Worm (Caenorhabditis elegans) whole organism, L3 larva: ENCODE data around the gene lys-7.

Experiments
- ZK546.5 ChIP-seq: sonication (generic microtip); optimal IDR thresholded peaks from 2 replicates; lab custom pipeline; 2017; ENCODE audit warnings: missing biosample characterization, missing genetic modification characterization
- ceh-16 ChIP-seq: sonication (generic microtip); optimal IDR thresholded peaks from 2 replicates; lab custom pipeline; 2017; ENCODE audit warnings: missing biosample characterization, missing genetic modification characterization
- ceh-28 ChIP-seq: fragments of 150-350 bp; optimal IDR thresholded peaks from 2 replicates; lab custom pipeline; 2014; ENCODE audit warnings: missing biosample characterization, missing genetic modification reagents, missing genetic modification characterization
- ceh-82 ChIP-seq: fragments of 150-350 bp; optimal IDR thresholded peaks from 2 replicates; lab custom pipeline; 2014; ENCODE audit warnings: missing biosample characterization, missing genetic modification characterization
- ceh-9 ChIP-seq: sonication (generic microtip); optimal IDR thresholded peaks from 2 replicates; lab custom pipeline; 2018; ENCODE audit warnings: missing biosample characterization, missing genetic modification characterization
- daf-12 ChIP-seq: fragments of 150-350 bp; optimal IDR thresholded peaks from 2 replicates; lab custom pipeline; 2014; ENCODE audit warnings: missing biosample characterization, missing genetic modification reagents, missing genetic modification characterization
- elt-1 ChIP-seq: fragments of 150-350 bp; optimal IDR thresholded peaks from 2 replicates; lab custom pipeline; 2014; ENCODE audit warnings: missing biosample characterization, missing genetic modification characterization
- elt-2 ChIP-seq: sonication (generic microtip); optimal IDR thresholded peaks from 2 replicates; lab custom pipeline; 2016; ENCODE audit warnings: missing genetic modification reagents, mild to moderate bottlenecking, missing genetic modification characterization, missing compliant biosample characterization
- elt-3 ChIP-seq, 3 experiments: fragments of 150-350 bp in 1 of 3; sonication (generic microtip) in 2 of 3; optimal IDR thresholded peaks; 2 replicates in 2 of 3; 4 replicates in 1 of 3; lab custom pipeline; 2014 to 2017; ENCODE audit warnings: missing biosample characterization in 3 of 3, missing genetic modification characterization in 3 of 3
- fkh-10 ChIP-seq: sonication (generic microtip); optimal IDR thresholded peaks from 2 replicates; lab custom pipeline; 2017; ENCODE audit warnings: missing biosample characterization, missing genetic modification reagents, missing genetic modification characterization
- fos-1 ChIP-seq: fragments of 150-350 bp; optimal IDR thresholded peaks from 2 replicates; lab custom pipeline; 2014; ENCODE audit warnings: missing biosample characterization, missing genetic modification characterization
- hmg-11 ChIP-seq: sonication (generic microtip); optimal IDR thresholded peaks from 2 replicates; lab custom pipeline; 2016; ENCODE audit warnings: missing genetic modification characterization, missing compliant biosample characterization
- lin-39 ChIP-seq: fragments of 150-350 bp; optimal IDR thresholded peaks from 2 replicates; lab custom pipeline; 2018; ENCODE audit warnings: missing biosample characterization, missing genetic modification reagents, missing genetic modification characterization
- lsy-12 ChIP-seq: sonication (generic microtip); optimal IDR thresholded peaks from 2 replicates; lab custom pipeline; 2016; ENCODE audit warnings: mild to moderate bottlenecking, missing genetic modification characterization, missing compliant biosample characterization
- mdl-1 ChIP-seq: fragments of 150-350 bp; optimal IDR thresholded peaks from 2 replicates; lab custom pipeline; 2014; ENCODE audit warnings: missing biosample characterization, missing genetic modification characterization
- mml-1 ChIP-seq: fragments of 150-350 bp; sonication (generic microtip); optimal IDR thresholded peaks from 3 replicates; lab custom pipeline; 2014; ENCODE audit warnings: missing biosample characterization, missing genetic modification characterization
- nfya-1 ChIP-seq: sonication (generic microtip); optimal IDR thresholded peaks from 2 replicates; lab custom pipeline; 2017; ENCODE audit warnings: missing genetic modification characterization, mild to moderate bottlenecking, missing compliant biosample characterization, antibody characterized with exemption, moderate library complexity; ENCODE audit not compliant: insufficient read depth
- nhr-12 ChIP-seq: fragments of 150-350 bp; optimal IDR thresholded peaks from 2 replicates; lab custom pipeline; 2014; ENCODE audit warnings: missing biosample characterization, missing genetic modification characterization
- nhr-25 ChIP-seq: sonication (generic microtip); optimal IDR thresholded peaks from 2 replicates; lab custom pipeline; 2017; ENCODE audit warnings: missing biosample characterization, missing genetic modification characterization
- nhr-28 ChIP-seq: fragments of 150-350 bp; optimal IDR thresholded peaks from 2 replicates; lab custom pipeline; 2014; ENCODE audit warnings: missing biosample characterization, missing genetic modification characterization
- nhr-43 ChIP-seq: sonication (generic microtip); optimal IDR thresholded peaks from 2 replicates; lab custom pipeline; 2016; ENCODE audit warnings: mild to moderate bottlenecking, missing genetic modification characterization, missing compliant biosample characterization; ENCODE audit not compliant: poor library complexity, severe bottlenecking
- nhr-67 ChIP-seq: fragments of 150-350 bp; optimal IDR thresholded peaks from 2 replicates; lab custom pipeline; 2014; ENCODE audit warnings: missing biosample characterization, missing genetic modification characterization
- nhr-76 ChIP-seq: fragments of 150-350 bp; sonication (generic microtip); optimal IDR thresholded peaks from 5 replicates; lab custom pipeline; 2014; ENCODE audit warnings: missing biosample characterization, missing genetic modification characterization
- nhr-77 ChIP-seq: fragments of 150-350 bp; optimal IDR thresholded peaks from 2 replicates; lab custom pipeline; 2014; ENCODE audit warnings: missing biosample characterization, missing genetic modification characterization
- pha-4 ChIP-seq: fragments of 150-350 bp; optimal IDR thresholded peaks from 2 replicates; lab custom pipeline; 2014; ENCODE audit warnings: missing biosample characterization, missing genetic modification reagents, missing genetic modification characterization
- pqm-1 ChIP-seq: fragments of 150-350 bp; optimal IDR thresholded peaks from 2 replicates; lab custom pipeline; 2017; ENCODE audit warnings: missing biosample characterization, missing genetic modification characterization, inconsistent platforms
- sea-2 ChIP-seq: fragments of 150-350 bp; sonication (generic microtip); optimal IDR thresholded peaks from 4 replicates; lab custom pipeline; 2014; ENCODE audit warnings: missing biosample characterization, missing genetic modification reagents, missing genetic modification characterization
- skn-1 ChIP-seq: fragments of 150-350 bp; optimal IDR thresholded peaks from 2 replicates; lab custom pipeline; 2014; ENCODE audit warnings: missing biosample characterization, missing genetic modification characterization
- snpc-4 ChIP-seq: fragments of 150-350 bp; optimal IDR thresholded peaks from 2 replicates; lab custom pipeline; 2014; ENCODE audit warnings: missing biosample characterization, missing genetic modification characterization
- unc-39 ChIP-seq: sonication (generic microtip); optimal IDR thresholded peaks from 4 replicates; lab custom pipeline; 2017; ENCODE audit warnings: missing biosample characterization, missing genetic modification characterization
- unc-62 ChIP-seq: fragments of 150-350 bp; sonication (generic microtip); optimal IDR thresholded peaks from 4 replicates; lab custom pipeline; 2014; ENCODE audit warnings: missing biosample characterization, missing genetic modification reagents, missing genetic modification characterization
- zag-1 ChIP-seq: fragments of 150-350 bp; optimal IDR thresholded peaks from 2 replicates; lab custom pipeline; 2014; ENCODE audit warnings: missing biosample characterization, missing genetic modification characterization
- ztf-11 ChIP-seq: fragments of 150-350 bp; optimal IDR thresholded peaks from 2 replicates; lab custom pipeline; 2014; ENCODE audit warnings: missing biosample characterization, missing genetic modification characterization

Gene lys-7

DNA sequence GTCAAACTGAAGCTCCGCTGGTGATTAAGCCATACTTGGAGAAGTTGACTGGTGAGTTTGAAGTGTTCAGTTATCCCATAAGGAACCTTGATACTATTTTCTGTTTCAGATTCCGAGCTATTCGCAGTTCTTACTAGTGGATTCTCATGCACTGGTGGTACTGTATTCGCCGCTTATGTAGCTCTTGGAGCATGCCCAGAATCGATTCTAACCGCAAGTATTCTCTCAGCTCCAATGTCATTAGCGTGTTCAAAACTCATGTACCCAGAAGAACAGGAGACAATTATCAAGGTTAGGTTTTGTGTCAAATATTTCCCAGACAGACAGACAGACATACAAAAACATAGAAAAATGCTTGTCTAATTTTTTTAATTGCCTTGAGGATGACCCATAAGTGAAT is 17.5 kb downstream of the lys-7 start:
- TF ChIP-seq nfya-1 (tag; lab: Kevin White, UChicago): no peak
- TF ChIP-seq mml-1: no peak

DNA sequence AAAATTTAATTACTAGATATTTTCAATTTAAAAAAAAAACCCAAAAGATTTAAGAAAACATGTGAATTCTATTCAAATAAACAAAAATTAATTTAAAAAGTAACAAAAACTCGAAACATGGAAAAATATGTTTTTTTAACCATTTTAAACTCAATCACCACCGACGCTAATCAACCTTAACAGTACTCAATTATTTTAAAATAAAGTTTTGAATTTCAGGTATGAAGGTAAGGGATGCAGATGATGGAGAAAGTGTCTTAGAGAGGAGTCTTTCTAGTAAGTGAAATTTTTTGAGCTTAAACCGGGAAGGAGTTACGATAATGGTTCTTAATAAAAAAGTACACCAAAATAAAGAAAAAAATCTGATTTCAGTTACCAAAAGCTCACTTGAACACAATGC is 18.9 kb downstream of the lys-7 start, which contains the start of gene slc-28.1:
Gene slc-28.1, plus strand, starts transcription at position 301 of the 400 bp plus-strand sequence.
- TF ChIP-seq nhr-77 (tag; lab: Kevin White, UChicago) (no peak), lsy-12 (tag; lab: Kevin White, UChicago) (no peak)

DNA sequence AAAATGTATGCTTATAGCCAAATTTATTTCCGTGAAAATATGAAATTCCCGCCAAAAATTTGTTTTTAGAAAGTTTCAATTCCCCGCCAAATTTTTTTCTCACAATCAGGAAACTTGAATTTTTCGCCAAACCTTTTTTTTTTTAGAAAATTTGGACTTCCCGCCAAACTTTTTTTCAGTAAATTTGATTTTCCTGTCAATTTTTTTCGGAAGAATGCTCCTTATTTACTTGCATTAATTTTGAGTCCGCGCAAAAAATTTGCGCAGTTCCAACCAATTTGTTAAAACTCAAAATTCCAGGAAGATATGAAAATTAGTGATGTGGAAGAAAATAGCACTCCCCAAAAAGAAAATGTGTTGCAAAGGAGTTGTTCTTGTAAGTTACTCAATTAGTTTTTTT is 22.5 kb downstream of the lys-7 start, which contains the start of gene slc-28.2:
Gene slc-28.2, plus strand, starts transcription at position 301 of the 400 bp plus-strand sequence.
- TF ChIP-seq ZK546.5 (tag; lab: Kevin White, UChicago): no peak
- TF ChIP-seq ceh-9 (tag; lab: Kevin White, UChicago): no peak
- no peak for TF ChIP-seq nhr-76
- no peak for TF ChIP-seq snpc-4 (tag; lab: Kevin White, UChicago)
- TF ChIP-seq hmg-11 (tag; lab: Kevin White, UChicago): no peak
- TF ChIP-seq zag-1 (tag; lab: Kevin White, UChicago): no peak
- no peak for TF ChIP-seq ztf-11
- no peak for TF ChIP-seq nhr-28 (tag; lab: Kevin White, UChicago)
- TF ChIP-seq unc-39 (tag; lab: Kevin White, UChicago): no peak
- TF ChIP-seq ceh-16: no peak
- TF ChIP-seq ceh-82 (tag; lab: Kevin White, UChicago): no peak
- TF ChIP-seq elt-3 (tag; optimal IDR thresholded peaks at IDR 0.05; lab: Kevin White, UChicago): no peak
- no peak for TF ChIP-seq daf-12 (tag; lab: Kevin White, UChicago)
- no peak for TF ChIP-seq skn-1
- no peak for TF ChIP-seq mdl-1
- TF ChIP-seq elt-2 (tag; lab: Kevin White, UChicago): no peak
- no peak for TF ChIP-seq lin-39 (tag; lab: Kevin White, UChicago)
- no peak for TF ChIP-seq elt-1

DNA sequence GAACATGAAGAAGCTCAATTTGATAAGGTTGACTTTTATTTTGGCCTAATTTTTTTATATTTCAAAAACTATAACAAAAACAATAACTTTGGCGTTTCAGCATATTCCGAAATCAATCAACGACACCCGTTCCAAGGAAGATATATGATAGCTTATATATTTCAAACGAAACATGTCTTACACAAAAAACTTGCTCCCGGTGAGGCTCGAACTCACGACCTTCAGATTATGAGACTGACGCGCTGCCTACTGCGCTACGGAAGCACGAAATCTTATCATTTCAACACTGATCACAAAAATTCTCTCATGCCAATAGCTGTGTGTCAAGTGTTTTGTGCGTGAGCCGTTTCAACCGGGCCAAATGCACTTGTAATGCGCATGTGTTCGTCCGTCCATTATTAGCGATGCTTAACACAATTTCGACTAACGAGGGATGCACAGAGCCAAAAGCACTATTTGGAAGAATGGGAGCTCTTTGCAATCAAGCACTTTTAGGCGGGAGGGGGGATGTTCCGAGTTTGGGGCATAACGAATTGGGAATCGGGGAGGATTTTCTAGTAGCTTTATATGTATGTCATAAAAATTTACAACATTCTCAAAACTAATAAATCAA is 27.2 kb downstream of the lys-7 start:
- TF ChIP-seq skn-1 (no peak), unc-62 (GFP tag; lab: Kevin White, UChicago) (no peak), lsy-12 (tag; lab: Kevin White, UChicago) (no peak)

DNA sequence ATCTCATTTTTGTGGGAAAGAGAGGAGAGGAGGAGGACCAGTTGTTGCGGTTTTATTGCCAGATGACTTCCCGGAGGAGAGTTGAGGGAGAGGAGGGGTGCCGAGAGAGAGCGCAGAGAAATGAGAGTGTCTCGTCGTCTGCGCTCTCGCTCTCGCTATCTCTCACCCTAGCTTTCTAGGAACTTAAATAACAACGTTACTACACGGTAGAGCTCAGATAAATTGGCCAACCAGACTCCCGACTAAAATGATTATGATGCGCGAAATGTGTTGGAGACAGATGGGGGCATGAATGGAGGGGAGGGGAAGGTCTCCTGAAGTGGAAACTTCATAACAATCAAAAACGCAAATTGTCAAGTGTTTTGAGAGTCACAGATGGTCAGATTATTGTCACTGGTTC is 27.8 kb downstream of the lys-7 start:
- TF ChIP-seq lin-39 (tag; lab: Kevin White, UChicago): peak; percentile 22
- no peak for TF ChIP-seq nhr-67 (tag; lab: Kevin White, UChicago)

DNA sequence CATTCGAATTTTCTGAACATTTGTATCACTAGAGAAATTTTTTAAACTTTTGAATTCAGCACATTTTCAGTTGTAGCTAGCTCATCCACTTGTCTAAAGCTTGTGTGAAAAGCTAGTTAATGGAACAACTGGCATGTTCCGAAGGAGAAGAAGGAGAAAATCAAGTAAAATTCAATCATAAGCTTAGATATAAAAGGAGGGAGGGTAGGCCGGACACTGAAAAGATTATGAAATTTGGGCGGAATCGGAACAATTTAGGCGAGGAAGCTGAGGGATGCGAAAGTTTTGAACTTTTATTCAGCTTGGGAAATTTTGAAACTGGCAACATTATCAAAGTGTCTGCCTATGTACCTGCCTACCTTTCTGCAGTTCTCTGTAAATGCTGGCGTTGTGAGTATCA is 29.9 kb downstream of the lys-7 start:
- TF ChIP-seq fkh-10 (GFP tag; lab: Kevin White, UChicago) (peak; percentile 70), elt-1 (no peak)

DNA sequence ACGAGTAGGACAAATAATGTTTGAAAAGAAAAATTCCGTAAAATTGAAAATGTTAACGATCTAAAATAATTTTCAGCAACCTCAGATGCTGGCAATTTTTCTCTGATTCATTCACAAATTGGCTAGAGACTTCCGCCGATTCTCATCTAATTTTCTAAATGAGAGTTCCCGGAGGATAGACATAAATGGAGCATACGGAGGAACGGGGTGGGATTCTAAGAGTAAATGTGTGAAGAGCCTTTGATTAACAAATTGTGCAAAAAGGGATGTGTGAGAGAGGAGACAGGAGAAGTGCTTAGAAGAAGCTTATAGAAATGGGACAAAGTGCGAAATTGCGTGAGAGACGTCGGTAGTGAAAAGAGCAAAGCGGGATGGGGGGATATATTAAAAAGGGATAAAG is 30.8 kb downstream of the lys-7 start:
- no peak for TF ChIP-seq snpc-4 (tag; lab: Kevin White, UChicago)
- no peak for TF ChIP-seq mml-1
- no peak for TF ChIP-seq daf-12 (tag; lab: Kevin White, UChicago)
- no peak for TF ChIP-seq pqm-1 (tag; lab: Kevin White, UChicago)
- no peak for TF ChIP-seq nhr-43 (tag; lab: Kevin White, UChicago)
- no peak for TF ChIP-seq skn-1
- TF ChIP-seq hmg-11 (tag; lab: Kevin White, UChicago): no peak
- TF ChIP-seq nhr-12 (tag; lab: Kevin White, UChicago): no peak
- no peak for TF ChIP-seq ceh-28 (tag; lab: Kevin White, UChicago)
- TF ChIP-seq ZK546.5 (tag; lab: Kevin White, UChicago): no peak
- no peak for TF ChIP-seq elt-1
- no peak for TF ChIP-seq ceh-9 (tag; lab: Kevin White, UChicago)
- no peak for TF ChIP-seq nhr-25 (tag; lab: Kevin White, UChicago)
- TF ChIP-seq pha-4 (tag; lab: Kevin White, UChicago): no peak
- no peak for TF ChIP-seq sea-2 (GFP tag; lab: Kevin White, UChicago)
- TF ChIP-seq fkh-10 (GFP tag; lab: Kevin White, UChicago): no peak
- TF ChIP-seq fos-1 (tag; lab: Kevin White, UChicago): no peak
